Worm (Caenorhabditis elegans): ENCODE data around the gene T09A12.1.

Gene T09A12.1

DNA sequence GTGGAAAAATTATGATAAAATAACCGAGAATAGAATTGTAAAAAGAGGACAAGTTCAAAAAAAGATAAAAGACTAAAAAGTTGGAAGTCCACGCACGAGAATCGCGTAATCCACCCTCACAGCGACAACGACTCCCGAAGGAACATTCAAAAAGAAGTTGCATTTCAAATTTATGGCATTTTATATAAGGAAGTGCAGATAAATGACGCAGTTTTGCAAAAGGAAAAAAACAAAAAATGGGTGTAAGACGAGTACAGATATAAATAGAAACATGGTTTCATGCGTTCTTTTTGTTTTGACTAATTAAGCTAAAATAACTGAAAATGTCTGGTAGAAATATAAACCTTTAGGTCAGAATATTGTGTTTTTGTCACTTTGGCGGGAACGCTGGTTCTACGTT lies 39.0 kb downstream of the T09A12.1 start:
- TF ChIP-seq blmp-1 (tag; optimal IDR thresholded peaks at IDR 0.05; ENCODE audit: insufficient read depth) (no peak), unc-55 (GFP tag; optimal IDR thresholded peaks at IDR 0.05) (peak; percentile 63), snpc-4 (tag; optimal IDR thresholded peaks at IDR 0.05) (no peak), sma-3 (GFP tag; optimal IDR thresholded peaks at IDR 0.05) (no peak)

DNA sequence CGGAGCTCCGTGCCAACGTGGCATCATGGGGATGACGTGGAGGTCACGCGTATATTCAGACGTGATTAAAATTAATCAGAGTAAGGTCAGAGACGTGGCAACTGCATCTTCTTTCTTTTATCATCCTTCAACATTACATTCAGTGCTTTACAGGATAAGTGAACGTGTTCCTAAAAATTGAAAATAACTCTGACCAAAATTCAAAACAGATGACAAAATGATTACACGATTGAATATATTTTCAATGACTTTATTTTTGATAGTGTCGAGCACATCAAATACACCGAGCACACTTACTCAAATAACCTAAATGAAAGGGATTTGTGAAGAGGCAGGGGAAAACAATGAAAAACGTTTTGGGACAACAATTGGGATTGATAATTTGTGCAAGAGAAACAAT lies 42.1 kb downstream of the T09A12.1 start, which contains the start of gene K07H8.9:
Gene K07H8.9 (minus strand): TSS at position 125 of the 400 bp plus-strand sequence.
- TF ChIP-seq blmp-1 (tag; optimal IDR thresholded peaks at IDR 0.05; ENCODE audit: insufficient read depth) (no peak), lin-13 (GFP tag; optimal IDR thresholded peaks at IDR 0.05) (no peak), skn-1 (tag; optimal IDR thresholded peaks at IDR 0.05) (no peak), C34F6.9 (tag; optimal IDR thresholded peaks at IDR 0.05) (no peak), sma-9 (GFP tag; optimal IDR thresholded peaks at IDR 0.05) (no peak), sma-9 (tag; optimal IDR thresholded peaks at IDR 0.05) (no peak), mab-5 (tag; optimal IDR thresholded peaks at IDR 0.05) (no peak), elt-1 (tag; optimal IDR thresholded peaks at IDR 0.05) (no peak), aly-2 (tag; optimal IDR thresholded peaks at IDR 0.05) (no peak), lsy-2 (tag; optimal IDR thresholded peaks at IDR 0.05) (no peak), Y55F3AM.14 (GFP tag; optimal IDR thresholded peaks at IDR 0.05) (no peak), peb-1 (tag; optimal IDR thresholded peaks at IDR 0.05) (no peak), unc-39 (tag; optimal IDR thresholded peaks at IDR 0.05) (no peak), dmd-4 (tag; optimal IDR thresholded peaks at IDR 0.05) (no peak)

ce11 chrIV:8287287-8287686 lies 43.1 kb downstream of the T09A12.1 start:
- TF ChIP-seq dmd-4 (tag; optimal IDR thresholded peaks at IDR 0.05) (no peak), R02D3.7 (tag; optimal IDR thresholded peaks at IDR 0.05) (no peak), nhr-77 (tag; optimal IDR thresholded peaks at IDR 0.05) (no peak), skn-1 (tag; optimal IDR thresholded peaks at IDR 0.05) (no peak), mdl-1 (tag; optimal IDR thresholded peaks at IDR 0.05) (no peak), ceh-16 (tag; optimal IDR thresholded peaks at IDR 0.05) (no peak), fos-1 (tag; optimal IDR thresholded peaks at IDR 0.05) (no peak), sma-9 (GFP tag; optimal IDR thresholded peaks at IDR 0.05) (no peak), sma-9 (tag; optimal IDR thresholded peaks at IDR 0.05) (no peak), unc-39 (tag; optimal IDR thresholded peaks at IDR 0.05) (no peak), unc-62 (GFP tag; optimal IDR thresholded peaks at IDR 0.05) (no peak)

ce11 chrIV:8289105-8289504 lies 44.9 kb downstream of the T09A12.1 start:
- TF ChIP-seq sem-4 (tag; optimal IDR thresholded peaks at IDR 0.05) (no peak), ceh-82 (tag; optimal IDR thresholded peaks at IDR 0.05) (no peak), F13H6.1 (tag; optimal IDR thresholded peaks at IDR 0.05) (no peak), ama-1 (optimal IDR thresholded peaks at IDR 0.05) (no peak)

- TF ChIP-seq nhr-129 (tag; optimal IDR thresholded peaks at IDR 0.05) (no peak), ZK546.5 (tag; optimal IDR thresholded peaks at IDR 0.05) (no peak), elt-1 (tag; optimal IDR thresholded peaks at IDR 0.05) (no peak), nhr-6 (tag; optimal IDR thresholded peaks at IDR 0.05) (no peak), aly-2 (tag; optimal IDR thresholded peaks at IDR 0.05) (no peak), sma-9 (GFP tag; optimal IDR thresholded peaks at IDR 0.05) (no peak), sma-9 (tag; optimal IDR thresholded peaks at IDR 0.05) (no peak)
Observed at ce11 chrIV:8289505-8289579, 45.1 kb downstream of the T09A12.1 start, which contains the start of gene nucl-1. TSS of gene nucl-1 (minus strand) at chrIV:8289530.

DNA sequence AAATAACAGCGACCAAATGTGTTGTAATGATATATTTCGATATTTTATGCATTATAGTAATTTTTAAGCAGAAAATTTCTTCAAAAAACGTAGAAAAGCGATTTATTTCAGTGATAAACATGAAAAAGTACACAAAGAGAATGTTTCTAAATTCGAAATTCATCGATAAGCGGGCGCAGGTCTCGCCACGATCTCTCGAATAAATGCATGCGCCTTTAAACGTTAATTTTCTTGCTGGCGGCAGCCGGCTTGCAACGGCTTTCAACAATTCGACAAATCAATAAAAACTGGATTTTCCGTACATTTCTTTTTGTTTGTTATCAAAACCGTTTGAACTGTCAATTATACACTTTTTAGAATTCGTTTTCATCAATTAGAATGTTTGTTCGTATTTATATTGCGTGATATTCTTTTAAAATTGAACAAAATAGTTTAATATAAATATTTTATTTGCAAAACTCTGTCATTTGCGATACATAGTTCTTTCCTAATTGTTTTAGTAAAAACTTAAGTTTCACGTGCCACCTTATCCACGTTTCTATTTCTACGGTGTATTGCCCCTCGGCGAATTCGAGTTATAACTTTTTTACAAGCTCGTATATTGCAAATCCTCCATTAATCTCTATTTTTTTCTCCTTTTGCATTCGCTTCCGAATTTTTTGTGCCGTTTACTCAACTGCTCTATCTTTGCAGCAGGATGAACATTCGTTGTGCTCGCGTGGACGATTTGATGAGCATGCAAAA lies 45.5 kb downstream of the T09A12.1 start, which contains the start of gene daf-31:
Gene daf-31 (plus strand): TSS at position 694 of the 744 bp plus-strand sequence.
- TF ChIP-seq C34F6.9 (tag; optimal IDR thresholded peaks at IDR 0.05) (peak; percentile 58), unc-55 (GFP tag; optimal IDR thresholded peaks at IDR 0.05) (peak; percentile 76), F13H6.1 (tag; optimal IDR thresholded peaks at IDR 0.05) (peak; percentile 28), crh-2 (tag; optimal IDR thresholded peaks at IDR 0.05) (peak; percentile 19), elt-3 (tag; optimal IDR thresholded peaks at IDR 0.05) (no peak), zag-1 (tag; optimal IDR thresholded peaks at IDR 0.05) (no peak), lsy-2 (tag; optimal IDR thresholded peaks at IDR 0.05) (peak in 1 of 2 experiments; percentile 77), sma-9 (GFP tag; optimal IDR thresholded peaks at IDR 0.05) (peak; percentile 4), sma-9 (tag; optimal IDR thresholded peaks at IDR 0.05) (no peak), fos-1 (tag; optimal IDR thresholded peaks at IDR 0.05) (peak; percentile 31), lin-13 (GFP tag; optimal IDR thresholded peaks at IDR 0.05) (peak; percentile 29), nhr-129 (tag; optimal IDR thresholded peaks at IDR 0.05) (peak; percentile 57), gmeb-1 (tag; optimal IDR thresholded peaks at IDR 0.05) (peak; percentile 54), R02D3.7 (tag; optimal IDR thresholded peaks at IDR 0.05) (no peak)
